Worm (Caenorhabditis elegans) whole organism, L1 larva: Measurements from ENCODE around the gene C03H5.9.

Source experiments
- C34B4.2 ChIP-seq: sonication (generic microtip); optimal IDR thresholded peaks from 2 replicates; lab custom pipeline; 2017; ENCODE audit warnings: mild to moderate bottlenecking, missing genetic modification characterization, missing compliant biosample characterization
- aly-2 ChIP-seq: fragments of 150-350 bp; optimal IDR thresholded peaks from 2 replicates; lab custom pipeline; 2014; ENCODE audit warnings: missing biosample characterization, missing genetic modification characterization
- ama-1 ChIP-seq: fragments of 150-350 bp; optimal IDR thresholded peaks from 2 replicates; lab custom pipeline; 2014
- ceh-82 ChIP-seq, 3 experiments: fragments of 150-350 bp in 1 of 3; sonication (generic microtip) in 2 of 3; optimal IDR thresholded peaks; 2 replicates each; lab custom pipeline; 2014 to 2017; ENCODE audit warnings: missing biosample characterization in 3 of 3, missing genetic modification characterization in 3 of 3
- jun-1 ChIP-seq: fragments of 150-350 bp; optimal IDR thresholded peaks from 2 replicates; lab custom pipeline; 2014; ENCODE audit warnings: missing biosample characterization, missing genetic modification reagents, missing genetic modification characterization
- lin-14 ChIP-seq: fragments of 200-800 bp; sonication (Bioruptor generic); optimal IDR thresholded peaks from 2 replicates; lab custom pipeline; 2018; ENCODE audit warnings: mild to moderate bottlenecking, missing genetic modification characterization, moderate library complexity, missing compliant biosample characterization
- snpc-4 ChIP-seq: fragments of 150-350 bp; optimal IDR thresholded peaks from 2 replicates; lab custom pipeline; 2014; ENCODE audit warnings: missing biosample characterization, missing genetic modification characterization
- unc-130 ChIP-seq: fragments of 150-350 bp; optimal IDR thresholded peaks from 2 replicates; lab custom pipeline; 2017; ENCODE audit warnings: missing biosample characterization, missing genetic modification characterization, inconsistent platforms
- unc-62 ChIP-seq: fragments of 150-350 bp; optimal IDR thresholded peaks from 2 replicates; lab custom pipeline; 2014; ENCODE audit warnings: missing biosample characterization, missing genetic modification reagents, missing genetic modification characterization
- ztf-11 ChIP-seq, 2 experiments: sonication (generic microtip); optimal IDR thresholded peaks; 2 replicates each; lab custom pipeline; 2016 to 2017; ENCODE audit warnings: missing genetic modification characterization in 2 of 2, missing biosample characterization in 1 of 2, missing compliant biosample characterization in 1 of 2

ce11 chrII:379935-380334 lies 1.5 kb downstream of the C03H5.9 start, which contains the start of gene C03H5.7:
- TF ChIP-seq ztf-11 (tag; optimal IDR thresholded peaks at IDR 0.05; lab: Kevin White, UChicago), result no peak
- no peak for TF ChIP-seq C34B4.2 (tag; lab: Kevin White, UChicago)
- TF ChIP-seq ama-1, result no peak
- no peak for TF ChIP-seq unc-62 (GFP tag; lab: Kevin White, UChicago)
- TF ChIP-seq ceh-82 (tag; optimal IDR thresholded peaks at IDR 0.05; lab: Kevin White, UChicago), result no peak
- no peak for TF ChIP-seq aly-2 (tag; lab: Kevin White, UChicago)
- no peak for TF ChIP-seq lin-14
- TF ChIP-seq jun-1 (tag; lab: Kevin White, UChicago), result no peak
- no peak for TF ChIP-seq snpc-4 (tag; lab: Kevin White, UChicago)
- TF ChIP-seq unc-130, result no peak
